Fruit fly (Drosophila melanogaster) whole organism, wandering third instar larva: ENCODE results near the gene shams.

ENCODE experiments used
- Abd-B ChIP-seq: fragments of >200 bp; optimal IDR thresholded peaks from 2 replicates; lab custom pipeline; 2017; ENCODE audit warnings: missing biosample characterization, missing genetic modification characterization
- CG9705 ChIP-seq: fragments of 200-800 bp; sonication (Bioruptor generic); optimal IDR thresholded peaks from 2 replicates; lab custom pipeline; 2018; ENCODE audit warnings: missing biosample characterization, mild to moderate bottlenecking, missing genetic modification characterization
- CrebA ChIP-seq: fragments of 200-800 bp; sonication (Bioruptor generic); optimal IDR thresholded peaks from 2 replicates; lab custom pipeline; 2016; ENCODE audit warnings: missing biosample characterization, mild to moderate bottlenecking, missing genetic modification characterization, borderline replicate concordance
- Dfd ChIP-seq: fragments of >200 bp; optimal IDR thresholded peaks from 2 replicates; lab custom pipeline; 2017; ENCODE audit warnings: missing biosample characterization, missing genetic modification characterization
- Dif ChIP-seq: fragments of 200-275, 200-300 bp; sonication (Bioruptor generic); optimal IDR thresholded peaks from 2 replicates; lab custom pipeline; 2018; ENCODE audit warnings: missing biosample characterization, missing genetic modification characterization; ENCODE audit not compliant: partially characterized antibody
- GATAd ChIP-seq: sonication (Bioruptor generic); optimal IDR thresholded peaks from 2 replicates; lab custom pipeline; 2016; ENCODE audit warnings: missing biosample characterization, missing genetic modification characterization
- HLH106 ChIP-seq: fragments of 200-800 bp; optimal IDR thresholded peaks from 3 replicates; lab custom pipeline; 2019; ENCODE audit warnings: missing biosample characterization, mild to moderate bottlenecking, missing genetic modification characterization, moderate library complexity
- Hnf4 ChIP-seq: fragments of 200-800 bp; sonication (Bioruptor generic); optimal IDR thresholded peaks from 2 replicates; lab custom pipeline; 2016; ENCODE audit warnings: missing biosample characterization, mild to moderate bottlenecking, missing genetic modification characterization
- Hr83 ChIP-seq: fragments of 200-300 bp; sonication (Bioruptor generic); optimal IDR thresholded peaks from 2 replicates; lab custom pipeline; 2016; ENCODE audit warnings: missing biosample characterization, mild to moderate bottlenecking, missing genetic modification characterization, moderate library complexity; ENCODE audit not compliant: poor library complexity, severe bottlenecking
- Jra ChIP-seq: sonication (Bioruptor generic); optimal IDR thresholded peaks from 2 replicates; lab custom pipeline; 2016; ENCODE audit warnings: missing biosample characterization, missing genetic modification characterization
- Mio ChIP-seq: sonication (Bioruptor generic); optimal IDR thresholded peaks from 2 replicates; lab custom pipeline; 2016; ENCODE audit warnings: missing biosample characterization, missing genetic modification characterization
- Myc ChIP-seq: fragments of >200 bp; optimal IDR thresholded peaks from 2 replicates; lab custom pipeline; 2017
- OdsH ChIP-seq: fragments of 200-800 bp; sonication (Bioruptor generic); optimal IDR thresholded peaks from 2 replicates; lab custom pipeline; 2016; ENCODE audit warnings: missing biosample characterization, mild to moderate bottlenecking, missing genetic modification characterization
- Rel ChIP-seq, 2 experiments: fragments of 200-800 bp; sonication (Bioruptor generic) in 1 of 2; optimal IDR thresholded peaks; 2 replicates in 1 of 2; 3 replicates in 1 of 2; lab custom pipeline; 2016 to 2019; ENCODE audit warnings: mild to moderate bottlenecking in 2 of 2, missing biosample characterization in 2 of 2, missing genetic modification characterization in 2 of 2, moderate library complexity in 1 of 2
- Sp1 ChIP-seq: fragments of 200-800 bp; sonication (Bioruptor generic); optimal IDR thresholded peaks from 3 replicates; lab custom pipeline; 2019; ENCODE audit warnings: missing biosample characterization, mild to moderate bottlenecking, missing genetic modification characterization, moderate library complexity
- Vsx2 ChIP-seq: fragments of 200-300, 225-300 bp; sonication (Bioruptor generic); optimal IDR thresholded peaks from 2 replicates; lab custom pipeline; 2018; ENCODE audit warnings: missing biosample characterization, missing genetic modification characterization; ENCODE audit not compliant: partially characterized antibody
- br ChIP-seq: fragments of 200-800 bp; sonication (Bioruptor generic); optimal IDR thresholded peaks from 2 replicates; lab custom pipeline; 2016; ENCODE audit warnings: missing biosample characterization, missing genetic modification characterization
- brk ChIP-seq: fragments of 200-800 bp; sonication (Bioruptor generic); optimal IDR thresholded peaks from 2 replicates; lab custom pipeline; 2016; ENCODE audit warnings: missing biosample characterization, mild to moderate bottlenecking, missing genetic modification characterization
- dl ChIP-seq, 2 experiments: fragments of 175-275, 200-275 bp in 1 of 2; fragments of 200-275 bp in 1 of 2; sonication (Bioruptor generic); optimal IDR thresholded peaks; lab custom pipeline; 2018; ENCODE audit warnings: mild to moderate bottlenecking in 2 of 2, missing biosample characterization in 2 of 2, missing genetic modification characterization in 2 of 2, moderate library complexity in 2 of 2; ENCODE audit not compliant: partially characterized antibody in 2 of 2, insufficient read depth in 1 of 2
- dmrt93B ChIP-seq: fragments of 200-800 bp; sonication (Bioruptor generic); optimal IDR thresholded peaks from 2 replicates; lab custom pipeline; 2018; ENCODE audit warnings: missing biosample characterization, mild to moderate bottlenecking, missing genetic modification characterization
- dsf ChIP-seq: sonication (Bioruptor generic); optimal IDR thresholded peaks from 2 replicates; lab custom pipeline; 2016; ENCODE audit warnings: missing biosample characterization, missing genetic modification characterization, borderline replicate concordance
- fru ChIP-seq: fragments of 200-800 bp; sonication (Bioruptor generic); optimal IDR thresholded peaks from 3 replicates; lab custom pipeline; 2016; ENCODE audit warnings: missing biosample characterization, mild to moderate bottlenecking, missing genetic modification characterization
- h ChIP-seq: fragments of 200-800 bp; sonication (Bioruptor generic); optimal IDR thresholded peaks from 3 replicates; lab custom pipeline; 2016; ENCODE audit warnings: missing biosample characterization, mild to moderate bottlenecking, missing genetic modification characterization
- jim ChIP-seq: fragments of 175-275, 200-325 bp; sonication (Bioruptor generic); optimal IDR thresholded peaks from 2 replicates; lab custom pipeline; 2016; ENCODE audit warnings: missing biosample characterization, mild to moderate bottlenecking, missing genetic modification characterization
- lola ChIP-seq: fragments of >200 bp; optimal IDR thresholded peaks from 2 replicates; lab custom pipeline; 2017; ENCODE audit warnings: missing biosample characterization, missing genetic modification characterization
- pan ChIP-seq: fragments of >200 bp; optimal IDR thresholded peaks from 2 replicates; lab custom pipeline; 2017
- psq ChIP-seq: fragments of 200-800 bp; sonication (Bioruptor generic); optimal IDR thresholded peaks from 3 replicates; lab custom pipeline; 2017; ENCODE audit warnings: missing biosample characterization, mild to moderate bottlenecking, missing genetic modification characterization, moderate library complexity
- rgr ChIP-seq: fragments of 200-800 bp; sonication (Bioruptor generic); optimal IDR thresholded peaks from 3 replicates; lab custom pipeline; 2016; ENCODE audit warnings: missing biosample characterization, mild to moderate bottlenecking, missing genetic modification characterization
- sage ChIP-seq: fragments of 200-800 bp; sonication (Bioruptor generic); optimal IDR thresholded peaks from 2 replicates; lab custom pipeline; 2016; ENCODE audit warnings: missing biosample characterization, mild to moderate bottlenecking, missing genetic modification characterization
- sv ChIP-seq: fragments of 200-800 bp; sonication (Bioruptor generic); optimal IDR thresholded peaks from 3 replicates; lab custom pipeline; 2016; ENCODE audit warnings: missing biosample characterization, missing genetic modification characterization
- tai ChIP-seq: sonication (Bioruptor generic); optimal IDR thresholded peaks from 2 replicates; lab custom pipeline; 2016; ENCODE audit warnings: missing biosample characterization, missing genetic modification characterization
- usp ChIP-seq: fragments of >200 bp; optimal IDR thresholded peaks from 2 replicates; lab custom pipeline; 2017; ENCODE audit warnings: missing biosample characterization, missing genetic modification characterization
- woc ChIP-seq: sonication (Bioruptor generic); optimal IDR thresholded peaks from 2 replicates; lab custom pipeline; 2016; ENCODE audit warnings: missing biosample characterization, mild to moderate bottlenecking, missing genetic modification characterization

The shams gene

DNA sequence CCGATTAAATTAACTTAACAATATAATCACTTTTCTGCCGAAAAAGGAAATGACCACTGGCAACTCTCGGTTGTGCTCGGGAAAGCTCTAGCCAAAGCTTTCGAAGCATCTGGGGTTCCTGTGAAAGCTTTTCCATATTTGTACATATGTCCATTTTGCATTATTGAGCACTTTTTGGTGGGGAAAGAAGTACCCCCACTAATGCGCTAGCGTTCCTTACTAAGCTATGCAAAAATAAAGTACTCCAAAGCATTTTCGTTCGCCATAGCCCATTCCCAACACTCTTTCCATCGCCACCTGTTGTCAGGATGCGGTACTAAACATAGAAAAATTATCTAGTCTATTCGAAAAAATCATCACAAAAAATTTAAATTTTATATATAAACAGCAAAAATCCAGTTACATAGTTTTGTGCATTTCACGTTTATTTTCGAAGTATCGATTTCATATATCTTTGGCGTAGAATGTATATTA is 38.1 kb upstream of the shams start, which contains the start of gene Nepl16:
TSS of gene Nepl16 (minus strand) at position 51 of the 474 bp plus-strand sequence.
- no peak for TF ChIP-seq Abd-B (GFP tag; lab: Kevin White, UChicago)

DNA sequence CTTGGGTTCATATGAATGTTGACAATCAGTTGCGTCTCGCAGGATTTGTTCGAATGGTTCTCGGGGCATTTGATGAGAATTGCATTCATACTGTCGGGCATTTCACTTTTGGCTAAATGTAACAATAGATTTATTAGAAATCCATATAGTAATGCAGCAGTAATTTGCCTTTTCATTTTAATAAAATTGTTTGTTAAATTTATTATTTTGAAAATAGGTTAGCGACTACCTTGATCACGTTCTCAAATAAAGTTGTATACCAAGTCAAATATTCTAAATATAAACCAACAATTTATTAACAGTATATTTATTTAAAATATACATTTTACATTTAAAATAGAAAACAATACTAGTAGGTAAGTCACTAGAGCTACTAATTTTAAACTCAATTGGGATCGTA is 34.5 kb upstream of the shams start, which contains the start of gene CG34027:
TSS of gene CG34027 (minus strand) at position 101 of the 400 bp plus-strand sequence.
- TF ChIP-seq usp (GFP tag; lab: Kevin White, UChicago) (no peak), jim (GFP tag; lab: Kevin White, UChicago) (no peak), Dfd (no peak), dmrt93B (GFP tag; lab: Kevin White, UChicago) (no peak), tai (GFP tag; lab: Kevin White, UChicago) (no peak), Vsx2 (GFP tag; lab: Kevin White, UChicago) (no peak), Hnf4 (GFP tag; lab: Kevin White, UChicago) (no peak), Sp1 (GFP tag; lab: Kevin White, UChicago) (no peak), Abd-B (GFP tag; lab: Kevin White, UChicago) (no peak), Mio (GFP tag; lab: Kevin White, UChicago) (no peak), sv (GFP tag; lab: Kevin White, UChicago) (no peak), dl (GFP tag; optimal IDR thresholded peaks at IDR 0.05; lab: Kevin White, UChicago; ENCODE audit: insufficient read depth in 1 of 2, partially characterized antibody in 2 of 2) (no peak), br (GFP tag; lab: Kevin White, UChicago) (no peak), Myc (lab: Kevin White, UChicago) (no peak)

DNA sequence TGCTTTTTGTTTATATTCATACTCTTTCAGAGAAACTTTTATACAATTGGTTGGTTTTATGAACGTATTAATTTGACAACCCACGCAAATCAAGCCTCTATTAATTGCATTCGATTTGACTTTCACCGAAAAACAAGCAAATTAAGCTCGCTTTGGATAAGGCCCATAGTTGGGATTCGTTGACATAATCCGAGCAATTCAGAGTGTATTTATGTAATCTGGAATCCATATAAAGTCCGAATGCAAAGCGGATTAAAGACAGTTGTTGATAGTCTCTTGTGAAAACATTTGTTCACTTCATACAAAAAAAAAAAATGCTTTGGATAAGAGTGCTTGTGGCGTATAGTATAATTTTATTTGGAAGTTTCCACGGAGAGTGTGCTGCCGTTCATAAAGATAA is 27.8 kb upstream of the shams start, which contains the start of gene CG45095:
TSS of gene CG45095 (plus strand) at position 301 of the 400 bp plus-strand sequence.
- no peak for TF ChIP-seq Dif (GFP tag; lab: Kevin White, UChicago)
- no peak for TF ChIP-seq dl (GFP tag; optimal IDR thresholded peaks at IDR 0.05; lab: Kevin White, UChicago; ENCODE audit: insufficient read depth in 1 of 2, partially characterized antibody in 2 of 2)
- TF ChIP-seq OdsH (GFP tag; lab: Kevin White, UChicago): no peak
- no peak for TF ChIP-seq Rel (GFP tag; optimal IDR thresholded peaks at IDR 0.05; lab: Kevin White, UChicago)
- no peak for TF ChIP-seq Rel (tag; optimal IDR thresholded peaks at IDR 0.05; lab: Kevin White, UChicago)
- TF ChIP-seq sv (GFP tag; lab: Kevin White, UChicago): no peak
- no peak for TF ChIP-seq Myc (lab: Kevin White, UChicago)
- no peak for TF ChIP-seq sage (GFP tag; lab: Kevin White, UChicago)

DNA sequence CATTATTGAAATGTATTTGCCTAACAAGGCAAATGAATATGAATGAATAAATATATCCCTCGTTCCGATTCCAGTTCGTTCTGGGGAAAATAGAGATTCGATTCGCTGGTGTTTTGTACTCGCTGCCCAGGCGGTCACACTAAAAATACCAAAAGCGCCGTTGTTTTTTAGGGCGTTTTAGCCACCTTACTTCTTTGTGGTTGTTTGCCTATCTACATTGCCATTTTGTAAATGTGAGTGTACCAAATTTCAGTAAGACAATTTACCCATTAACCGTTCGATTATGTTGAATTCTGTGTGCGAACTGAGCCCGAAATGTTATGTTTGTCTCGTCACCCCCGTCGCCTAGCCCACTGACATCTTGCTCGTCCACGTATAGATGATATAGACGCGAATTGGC is 23.1 kb upstream of the shams start, which contains the start of the genes CG33095 and CG33096:
TSS of gene CG33095 (plus strand) at position 187 of the 400 bp plus-strand sequence.
TSS of gene CG33096 (plus strand) at position 187 of the 400 bp plus-strand sequence.
- TF ChIP-seq woc (GFP tag; lab: Kevin White, UChicago): peak; percentile 62
- TF ChIP-seq Vsx2 (GFP tag; lab: Kevin White, UChicago): no peak
- no peak for TF ChIP-seq HLH106 (tag; lab: Kevin White, UChicago)
- no peak for TF ChIP-seq fru (GFP tag; lab: Kevin White, UChicago)
- peak; percentile 19 for TF ChIP-seq Dif (GFP tag; lab: Kevin White, UChicago)

DNA sequence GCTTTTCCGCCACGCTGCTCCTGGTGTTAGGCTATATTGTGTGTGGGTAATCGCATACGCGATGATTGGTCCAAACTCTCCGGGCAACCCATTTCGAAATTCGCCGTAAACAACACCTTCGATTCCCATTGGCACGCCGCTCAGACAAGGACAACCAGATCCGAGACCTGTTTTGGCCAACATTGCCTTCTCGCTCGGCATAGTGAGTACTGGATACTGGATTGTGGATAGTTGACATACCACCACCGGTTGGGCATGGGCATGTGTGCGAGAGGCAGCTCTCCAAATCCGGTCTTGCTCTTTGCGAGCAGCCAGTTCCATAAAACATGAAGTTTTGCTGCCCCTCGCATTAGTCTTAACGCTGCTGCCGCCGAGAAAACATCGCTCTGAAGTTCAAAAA is 20.2 kb upstream of the shams start, which contains the start of gene fd96Cb:
TSS of gene fd96Cb (plus strand) at position 374 of the 400 bp plus-strand sequence.
- no peak for TF ChIP-seq rgr (GFP tag; lab: Kevin White, UChicago)
- TF ChIP-seq psq: no peak
- TF ChIP-seq Myc (lab: Kevin White, UChicago): no peak
- TF ChIP-seq Vsx2 (GFP tag; lab: Kevin White, UChicago): peak; percentile 96
- TF ChIP-seq pan (lab: Kevin White, UChicago): no peak
- no peak for TF ChIP-seq h (GFP tag; lab: Kevin White, UChicago)
- TF ChIP-seq CrebA (GFP tag; lab: Kevin White, UChicago): no peak
- TF ChIP-seq CG9705 (GFP tag; lab: Kevin White, UChicago): no peak
- no peak for TF ChIP-seq Mio (GFP tag; lab: Kevin White, UChicago)
- no peak for TF ChIP-seq jim (GFP tag; lab: Kevin White, UChicago)
- TF ChIP-seq brk (GFP tag; lab: Kevin White, UChicago): no peak
- no peak for TF ChIP-seq Rel (GFP tag; optimal IDR thresholded peaks at IDR 0.05; lab: Kevin White, UChicago)
- peak; percentile 16 for TF ChIP-seq Rel (tag; optimal IDR thresholded peaks at IDR 0.05; lab: Kevin White, UChicago)
- TF ChIP-seq Jra (GFP tag; lab: Kevin White, UChicago): no peak
- TF ChIP-seq GATAd: no peak
- no peak for TF ChIP-seq sv (GFP tag; lab: Kevin White, UChicago)
- TF ChIP-seq tai (GFP tag; lab: Kevin White, UChicago): no peak
- peak; percentile 94 for TF ChIP-seq Dif (GFP tag; lab: Kevin White, UChicago)
- TF ChIP-seq dsf: no peak
- TF ChIP-seq fru (GFP tag; lab: Kevin White, UChicago): no peak
- TF ChIP-seq Hnf4 (GFP tag; lab: Kevin White, UChicago): no peak
- no peak for TF ChIP-seq br (GFP tag; lab: Kevin White, UChicago)
- TF ChIP-seq woc (GFP tag; lab: Kevin White, UChicago): no peak
- TF ChIP-seq Hr83 (GFP tag; lab: Kevin White, UChicago): no peak
- no peak for TF ChIP-seq lola (GFP tag; lab: Kevin White, UChicago)
- peak; percentile 30 to 74 for TF ChIP-seq dl (GFP tag; optimal IDR thresholded peaks at IDR 0.05; lab: Kevin White, UChicago; ENCODE audit: insufficient read depth in 1 of 2, partially characterized antibody in 2 of 2)
- TF ChIP-seq, all 38 proteins: peak for 4
